Fruit fly (Drosophila melanogaster): ENCODE measurements around the gene CG6923.

dm6 chr3R:11741730-11742203, 8.1 kb downstream of the CG6923 start, which contains the start of the genes Blm and CG14722:
- TF ChIP-seq bab1 (GFP tag; optimal IDR thresholded peaks at IDR 0.05): peak; percentile 60
- no peak for TF ChIP-seq cic (GFP tag; optimal IDR thresholded peaks at IDR 0.05)
- TF ChIP-seq CG11617 (GFP tag; optimal IDR thresholded peaks at IDR 0.05): peak; percentile 10
- TF ChIP-seq CG5204 (GFP tag; optimal IDR thresholded peaks at IDR 0.05): no peak
- no peak for TF ChIP-seq tj (GFP tag; optimal IDR thresholded peaks at IDR 0.05)
- no peak for TF ChIP-seq ovo (GFP tag; optimal IDR thresholded peaks at IDR 0.05)
- TF ChIP-seq CG1620 (GFP tag; optimal IDR thresholded peaks at IDR 0.05): peak; percentile 28
- TF ChIP-seq cnc (optimal IDR thresholded peaks at IDR 0.05): no peak
- no peak for TF ChIP-seq CG7101 (tag; optimal IDR thresholded peaks at IDR 0.05)
- TF ChIP-seq CG33017 (tag; optimal IDR thresholded peaks at IDR 0.05): no peak
- no peak for TF ChIP-seq kay (GFP tag; ENCODE audit: borderline replicate concordance)
